Worm (Caenorhabditis elegans): ENCODE results near the gene F49C12.12.
"Not testable (repeated sequence)": the region's sequence is repeated elsewhere in the genome, so short reads cannot be mapped to it uniquely, and the experiment has no call there.

Gene F49C12.12

ce11 chrIV:9316068-9316681 is 4.7 kb downstream of the F49C12.12 start, which contains the start of the genes F49C12.9 and rpn-7:
Gene F49C12.9 (minus strand): TSS chrIV:9316215.
Gene rpn-7 (plus strand): TSS chrIV:9316631.
- peak; percentile 86 for TF ChIP-seq med-1 (GFP tag; optimal IDR thresholded peaks at IDR 0.05; ENCODE audit: insufficient read depth)
- TF ChIP-seq cog-1 (tag; optimal IDR thresholded peaks at IDR 0.05): peak; percentile 52
- TF ChIP-seq ztf-29 (GFP tag; IDR thresholded peaks at IDR 0.05): no peak
- TF ChIP-seq ztf-23 (GFP tag; IDR thresholded peaks at IDR 0.05): peak; percentile 85
- TF ChIP-seq ref-1 (GFP tag; conservative IDR thresholded peaks at IDR 0.05): no peak
- TF ChIP-seq T22C8.4 (GFP tag; IDR thresholded peaks at IDR 0.05): no peak
- no peak; the same call in 1 of the 2 replicates for TF ChIP-seq klf-2 (GFP tag; conservative IDR thresholded peaks at IDR 0.05)
- TF ChIP-seq flt-1 (GFP tag; IDR thresholded peaks at IDR 0.05): no peak; the same call in none of the 2 replicates
- TF ChIP-seq tab-1 (GFP tag; IDR thresholded peaks at IDR 0.05): peak; percentile 81

DNA sequence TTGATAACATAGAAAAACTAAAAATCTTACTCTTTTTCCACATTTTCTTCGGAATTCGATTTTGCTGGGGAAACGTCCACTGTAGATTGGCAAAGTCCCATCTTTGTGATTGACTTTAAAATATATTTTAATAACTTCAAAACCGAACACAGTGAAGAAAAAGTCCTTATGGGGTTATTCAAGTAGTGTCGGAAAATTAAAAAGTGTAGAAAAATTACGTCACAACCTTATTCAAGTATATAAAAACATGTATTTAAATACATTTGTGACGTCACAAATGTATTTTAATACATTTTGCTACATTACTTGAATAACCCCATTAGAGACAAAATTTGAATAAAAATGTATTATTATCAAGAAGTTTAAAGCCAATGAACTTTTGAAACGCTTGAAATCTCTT is 8.1 kb downstream of the F49C12.12 start, which contains the start of gene F49C12.7:
TSS of gene F49C12.7 (minus strand) at position 101 of the 400 bp plus-strand sequence.
- TF ChIP-seq tab-1 (GFP tag; IDR thresholded peaks at IDR 0.05); ref-1 (GFP tag; conservative IDR thresholded peaks at IDR 0.05); klf-2 (GFP tag; conservative IDR thresholded peaks at IDR 0.05): not testable (repeated sequence)

DNA sequence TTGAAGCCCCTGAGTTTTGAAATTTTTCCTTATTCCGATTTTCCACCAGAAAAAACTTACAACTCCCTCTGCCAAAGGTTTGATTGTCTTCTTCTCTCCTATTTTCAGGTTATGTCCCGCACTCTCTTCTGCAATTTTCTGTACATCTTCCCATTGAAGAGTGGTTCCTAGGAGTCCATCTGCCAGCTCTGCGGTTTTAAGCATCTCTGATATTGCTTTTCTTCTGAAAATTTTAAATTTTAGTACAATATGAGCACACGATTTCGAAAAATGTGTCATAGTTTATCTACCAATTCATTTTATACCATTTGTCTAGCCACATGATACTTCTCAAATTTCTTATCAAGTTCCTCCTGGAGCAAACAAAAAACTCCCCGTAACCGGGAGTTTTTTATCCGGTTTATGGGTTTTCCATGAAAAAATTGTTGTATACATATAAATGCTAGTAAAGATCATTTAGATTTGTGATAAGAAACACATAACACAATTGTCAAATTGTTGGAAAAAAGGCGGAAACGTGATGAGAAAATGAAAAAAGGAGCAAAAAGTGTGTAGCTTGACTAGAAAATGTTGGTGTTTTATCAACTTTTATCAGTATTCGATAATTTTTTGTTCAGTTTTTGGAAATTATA is 9.8 kb downstream of the F49C12.12 start:
- TF ChIP-seq T22C8.4 (GFP tag; IDR thresholded peaks at IDR 0.05) (no peak), ref-1 (GFP tag; conservative IDR thresholded peaks at IDR 0.05) (no peak), med-1 (GFP tag; optimal IDR thresholded peaks at IDR 0.05; ENCODE audit: insufficient read depth) (no peak), ztf-29 (GFP tag; IDR thresholded peaks at IDR 0.05) (no peak), flt-1 (GFP tag; IDR thresholded peaks at IDR 0.05) (no peak), tab-1 (GFP tag; IDR thresholded peaks at IDR 0.05) (no peak), ztf-23 (GFP tag; IDR thresholded peaks at IDR 0.05) (no peak), cog-1 (tag; optimal IDR thresholded peaks at IDR 0.05) (no peak), klf-2 (GFP tag; conservative IDR thresholded peaks at IDR 0.05) (no peak)

DNA sequence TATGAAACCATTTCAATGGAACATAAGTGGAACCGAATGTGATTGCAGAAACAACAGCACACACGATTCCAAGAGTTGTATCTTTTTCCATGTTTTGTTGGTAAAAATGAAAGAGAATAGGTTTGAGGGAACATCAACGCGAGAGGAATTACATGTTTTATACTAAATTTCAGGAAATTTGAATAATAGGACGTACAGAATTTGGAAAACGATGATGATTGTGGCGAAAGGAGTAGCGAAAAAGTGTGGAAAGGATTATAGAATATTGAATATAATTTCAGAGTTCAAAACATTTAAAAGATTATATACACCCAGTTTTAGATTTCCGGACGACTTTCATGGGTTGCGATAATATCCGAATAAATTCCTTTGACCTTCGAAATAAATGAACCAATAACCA is 11.9 kb downstream of the F49C12.12 start, which contains the start of gene F49C12.6:
TSS of gene F49C12.6 (minus strand) at position 101 of the 400 bp plus-strand sequence.
- TF ChIP-seq ref-1 (GFP tag; conservative IDR thresholded peaks at IDR 0.05) (no peak), tab-1 (GFP tag; IDR thresholded peaks at IDR 0.05) (no peak)

DNA sequence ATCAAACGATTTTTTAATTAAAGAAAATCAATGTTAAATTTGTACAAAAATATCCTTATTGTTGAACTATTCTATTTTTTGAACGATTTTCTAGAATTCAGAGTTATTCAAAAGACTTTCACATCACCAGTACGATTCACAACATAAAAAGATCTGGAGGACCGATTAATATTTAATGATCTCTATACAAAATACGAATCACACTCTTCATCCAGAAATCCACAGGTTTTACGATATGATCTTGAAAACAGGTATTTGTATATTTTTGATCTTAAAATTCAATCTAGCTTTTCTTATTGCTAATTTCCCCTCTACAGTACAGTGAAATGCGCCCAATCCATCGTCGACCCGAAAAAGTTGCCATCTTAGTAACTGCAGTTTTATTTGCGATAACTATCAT is 16.3 kb downstream of the F49C12.12 start, which contains the start of gene F49C12.5:
TSS of gene F49C12.5 (plus strand) at position 301 of the 400 bp plus-strand sequence.
- TF ChIP-seq cog-1 (tag; optimal IDR thresholded peaks at IDR 0.05) (no peak), tab-1 (GFP tag; IDR thresholded peaks at IDR 0.05) (no peak), ztf-29 (GFP tag; IDR thresholded peaks at IDR 0.05) (no peak), ref-1 (GFP tag; conservative IDR thresholded peaks at IDR 0.05) (no peak), klf-2 (GFP tag; conservative IDR thresholded peaks at IDR 0.05) (no peak), flt-1 (GFP tag; IDR thresholded peaks at IDR 0.05) (no peak), T22C8.4 (GFP tag; IDR thresholded peaks at IDR 0.05) (no peak), ztf-23 (GFP tag; IDR thresholded peaks at IDR 0.05) (no peak), med-1 (GFP tag; optimal IDR thresholded peaks at IDR 0.05; ENCODE audit: insufficient read depth) (no peak)

ce11 chrIV:9303994-9304393 is 16.9 kb downstream of the F49C12.12 start, which contains the start of gene F49C12.4:
Gene F49C12.4 (minus strand): TSS chrIV:9304094.
- TF ChIP-seq med-1 (GFP tag; optimal IDR thresholded peaks at IDR 0.05; ENCODE audit: insufficient read depth) (no peak), tab-1 (GFP tag; IDR thresholded peaks at IDR 0.05) (no peak), ztf-29 (GFP tag; IDR thresholded peaks at IDR 0.05) (no peak), T22C8.4 (GFP tag; IDR thresholded peaks at IDR 0.05) (no peak), flt-1 (GFP tag; IDR thresholded peaks at IDR 0.05) (no peak), ztf-23 (GFP tag; IDR thresholded peaks at IDR 0.05) (no peak), klf-2 (GFP tag; conservative IDR thresholded peaks at IDR 0.05) (no peak), cog-1 (tag; optimal IDR thresholded peaks at IDR 0.05) (no peak), ref-1 (GFP tag; conservative IDR thresholded peaks at IDR 0.05) (no peak)

DNA sequence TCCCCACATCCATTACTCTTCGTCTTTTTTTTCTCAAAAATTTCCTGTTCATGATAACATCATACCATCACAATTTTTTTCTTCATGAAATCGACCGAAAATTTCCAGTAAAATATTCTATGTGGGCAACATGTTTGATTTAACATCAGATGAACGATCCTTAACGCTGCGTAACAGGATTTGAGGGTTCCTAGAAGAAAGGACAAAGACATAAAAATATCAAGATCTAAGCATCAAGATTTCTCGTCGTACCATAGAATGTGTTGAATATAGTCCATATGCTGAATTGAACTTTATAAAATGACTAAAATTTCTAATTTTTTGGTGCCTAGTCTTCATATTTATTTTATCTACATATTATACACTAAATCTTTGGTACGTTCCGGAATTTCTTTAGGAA is 20.8 kb downstream of the F49C12.12 start, which contains the start of gene F49C12.3:
TSS of gene F49C12.3 (plus strand) at position 301 of the 400 bp plus-strand sequence.
- TF ChIP-seq ref-1 (GFP tag; conservative IDR thresholded peaks at IDR 0.05): no peak
- no peak for TF ChIP-seq cog-1 (tag; optimal IDR thresholded peaks at IDR 0.05)
- no peak for TF ChIP-seq flt-1 (GFP tag; IDR thresholded peaks at IDR 0.05)
- TF ChIP-seq T22C8.4 (GFP tag; IDR thresholded peaks at IDR 0.05): no peak
- TF ChIP-seq ztf-23 (GFP tag; IDR thresholded peaks at IDR 0.05): no peak
- no peak for TF ChIP-seq klf-2 (GFP tag; conservative IDR thresholded peaks at IDR 0.05)
- no peak for TF ChIP-seq tab-1 (GFP tag; IDR thresholded peaks at IDR 0.05)
- TF ChIP-seq med-1 (GFP tag; optimal IDR thresholded peaks at IDR 0.05; ENCODE audit: insufficient read depth): no peak
- TF ChIP-seq ztf-29 (GFP tag; IDR thresholded peaks at IDR 0.05): no peak

DNA sequence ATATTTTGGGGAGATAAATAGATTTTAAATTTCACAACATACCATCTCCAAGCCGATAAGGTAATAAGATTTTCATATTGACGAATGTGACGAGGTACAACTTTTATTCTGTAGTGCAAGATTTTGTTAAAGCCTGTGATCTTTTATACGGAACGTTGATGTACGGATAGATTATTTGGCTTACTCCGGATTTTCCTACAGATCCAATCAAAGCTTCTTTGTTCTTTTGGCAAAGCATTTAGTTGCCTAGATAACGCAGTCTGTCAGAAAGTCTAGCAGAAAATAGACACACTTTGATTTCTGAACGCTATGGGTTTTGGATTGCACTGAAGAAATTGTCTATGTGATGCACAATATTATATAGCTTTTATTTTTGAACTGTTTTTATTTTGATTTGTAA is 21.7 kb downstream of the F49C12.12 start, which contains the start of gene F49C12.2:
TSS of gene F49C12.2 (minus strand) at position 101 of the 400 bp plus-strand sequence.
- TF ChIP-seq ztf-23 (GFP tag; IDR thresholded peaks at IDR 0.05): no peak
- TF ChIP-seq ref-1 (GFP tag; conservative IDR thresholded peaks at IDR 0.05): no peak
- TF ChIP-seq klf-2 (GFP tag; conservative IDR thresholded peaks at IDR 0.05): no peak
- TF ChIP-seq cog-1 (tag; optimal IDR thresholded peaks at IDR 0.05): no peak
- no peak for TF ChIP-seq tab-1 (GFP tag; IDR thresholded peaks at IDR 0.05)

DNA sequence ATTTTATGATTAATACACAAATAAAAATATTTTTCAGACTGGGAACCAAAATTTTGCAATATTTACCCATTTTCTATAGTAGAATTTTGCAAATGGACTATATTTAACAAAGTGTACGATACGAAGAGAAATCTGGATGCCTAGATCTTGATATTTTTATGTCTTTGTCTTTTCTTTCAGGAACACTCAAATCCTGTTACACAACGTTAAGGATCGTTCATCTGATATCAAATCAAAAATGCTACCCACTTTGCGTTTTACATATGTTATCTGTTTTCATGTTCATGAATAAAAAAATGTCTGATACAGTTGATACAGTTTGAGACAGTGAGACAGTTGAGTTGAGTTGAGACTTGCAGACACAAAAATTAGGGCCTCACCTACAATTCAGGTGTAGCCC is 24.6 kb downstream of the F49C12.12 start, which contains the start of gene F49C12.1:
TSS of gene F49C12.1 (minus strand) at position 70 of the 400 bp plus-strand sequence.
- no peak for TF ChIP-seq ref-1 (GFP tag; conservative IDR thresholded peaks at IDR 0.05)
- no peak for TF ChIP-seq tab-1 (GFP tag; IDR thresholded peaks at IDR 0.05)
- no peak for TF ChIP-seq ztf-29 (GFP tag; IDR thresholded peaks at IDR 0.05)
- TF ChIP-seq klf-2 (GFP tag; conservative IDR thresholded peaks at IDR 0.05): no peak
- no peak for TF ChIP-seq flt-1 (GFP tag; IDR thresholded peaks at IDR 0.05)
- TF ChIP-seq T22C8.4 (GFP tag; IDR thresholded peaks at IDR 0.05): no peak
